Worm (Caenorhabditis elegans): ENCODE data around the gene ncx-6.
A peak's percentile ranks its signal among the peaks of the same experiment; 100 is the strongest.

Gene ncx-6

DNA sequence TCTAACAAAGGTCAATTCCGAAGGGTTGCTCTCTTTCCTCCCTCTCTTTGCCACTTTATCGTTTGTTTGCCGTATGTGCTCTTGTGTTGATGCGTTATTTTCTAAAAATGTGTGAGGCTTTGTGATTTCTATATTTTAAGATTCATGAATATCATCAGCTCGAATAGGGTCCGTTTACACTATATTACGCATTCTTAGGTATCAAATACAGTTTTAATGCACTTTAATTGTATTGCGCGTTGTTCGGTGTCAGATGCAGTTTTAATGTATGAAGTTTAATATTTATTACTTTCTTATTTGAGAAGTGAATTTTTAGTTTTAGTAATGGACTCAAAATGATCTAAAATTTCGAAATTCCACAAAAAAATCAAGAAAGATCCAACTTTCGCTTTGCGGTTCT is 17.3 kb downstream of the ncx-6 start, which contains the start of gene bud-31:
bud-31 (minus strand) TSS at position 101 of the 400 bp plus-strand sequence.
- TF ChIP-seq fos-1 (tag; optimal IDR thresholded peaks at IDR 0.05) = no peak
- TF ChIP-seq sma-3 (GFP tag; optimal IDR thresholded peaks at IDR 0.05) = no peak
- no peak for TF ChIP-seq sem-4 (tag; optimal IDR thresholded peaks at IDR 0.05)
- no peak for TF ChIP-seq R02D3.7 (tag; optimal IDR thresholded peaks at IDR 0.05)

DNA sequence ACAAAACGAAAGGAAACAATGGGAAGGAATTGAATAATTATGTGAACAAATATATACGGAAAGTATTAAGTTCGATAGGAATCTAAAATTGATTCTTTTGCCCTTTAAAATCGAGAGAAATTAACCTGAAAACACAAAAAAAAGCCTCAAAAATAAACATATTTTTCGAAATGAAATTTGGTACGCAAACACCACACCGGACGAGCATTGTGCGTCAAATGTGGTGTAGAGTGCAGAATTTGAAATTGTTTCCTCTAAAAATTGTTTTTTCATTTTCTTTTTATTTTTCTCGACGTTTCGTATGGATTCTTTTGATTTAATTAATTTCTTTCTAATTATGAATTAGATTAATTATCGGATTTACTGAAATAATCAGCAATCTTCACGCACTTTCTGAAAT is 18.4 kb downstream of the ncx-6 start:
- peak; percentile 21 for TF ChIP-seq gmeb-1 (tag; optimal IDR thresholded peaks at IDR 0.05)
- no peak for TF ChIP-seq nhr-77 (tag; optimal IDR thresholded peaks at IDR 0.05)
- no peak for TF ChIP-seq nhr-23 (tag; optimal IDR thresholded peaks at IDR 0.05)
- TF ChIP-seq unc-55 (GFP tag; optimal IDR thresholded peaks at IDR 0.05) = peak; percentile 65
- TF ChIP-seq lsy-2 (tag; optimal IDR thresholded peaks at IDR 0.05) = peak in 1 of 2 experiments; percentile 55
- peak; percentile 59 for TF ChIP-seq C34F6.9 (tag; optimal IDR thresholded peaks at IDR 0.05)
- no peak for TF ChIP-seq ZK546.5 (tag; optimal IDR thresholded peaks at IDR 0.05)

DNA sequence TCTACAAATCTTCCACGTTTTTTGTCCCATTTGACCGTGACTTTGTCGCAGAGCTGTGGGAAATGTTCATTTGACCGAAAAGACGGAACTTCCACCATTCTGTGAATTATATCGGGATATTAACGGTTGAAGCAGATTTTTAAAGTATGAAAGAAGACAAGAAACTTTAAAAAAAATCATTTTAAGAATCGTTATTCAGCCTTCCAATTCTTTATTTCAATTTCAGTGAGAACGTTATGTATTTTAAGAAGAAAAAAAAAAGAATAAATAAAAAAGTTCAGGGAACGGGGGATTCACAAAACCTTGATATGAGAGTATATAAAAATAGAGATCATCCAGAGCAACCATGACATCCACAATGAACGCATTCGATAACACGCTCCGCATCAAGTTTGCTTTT is 19.3 kb downstream of the ncx-6 start, which contains the start of gene set-3:
set-3 (minus strand) TSS at position 101 of the 400 bp plus-strand sequence.
- TF ChIP-seq aly-2 (tag; optimal IDR thresholded peaks at IDR 0.05) (no peak), nhr-23 (tag; optimal IDR thresholded peaks at IDR 0.05) (no peak), ama-1 (optimal IDR thresholded peaks at IDR 0.05) (no peak), nhr-77 (tag; optimal IDR thresholded peaks at IDR 0.05) (no peak), lin-39 (tag; optimal IDR thresholded peaks at IDR 0.05) (no peak), elt-3 (tag; optimal IDR thresholded peaks at IDR 0.05) (no peak), peb-1 (tag; optimal IDR thresholded peaks at IDR 0.05) (no peak), nhr-21 (tag; optimal IDR thresholded peaks at IDR 0.05) (no peak), nhr-25 (tag; optimal IDR thresholded peaks at IDR 0.05) (no peak), elt-1 (tag; optimal IDR thresholded peaks at IDR 0.05) (no peak)

DNA sequence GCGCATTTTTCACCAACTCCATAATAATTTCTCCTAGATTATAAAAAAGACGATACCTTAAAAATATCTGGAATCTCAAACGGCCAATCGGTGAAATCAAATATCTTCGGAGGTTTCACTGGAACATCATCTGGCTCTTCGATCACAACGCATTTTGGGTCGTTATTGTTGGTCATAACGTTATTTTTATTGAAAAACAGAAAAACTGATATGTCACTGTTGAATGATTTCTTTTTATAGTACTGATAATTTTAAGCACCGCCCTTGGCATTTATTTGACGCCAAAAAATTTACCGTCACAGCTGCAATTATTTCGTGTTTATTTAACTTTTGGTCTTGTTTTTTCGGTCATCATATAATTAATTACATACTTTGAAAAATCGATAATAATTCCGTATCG is 23.7 kb downstream of the ncx-6 start, which contains the start of gene best-5:
best-5 (minus strand) TSS at position 210 of the 400 bp plus-strand sequence.
- no peak for TF ChIP-seq C34F6.9 (tag; optimal IDR thresholded peaks at IDR 0.05)
- TF ChIP-seq sem-4 (tag; optimal IDR thresholded peaks at IDR 0.05) = no peak
- no peak for TF ChIP-seq nhr-6 (tag; optimal IDR thresholded peaks at IDR 0.05)
- TF ChIP-seq ZK546.5 (tag; optimal IDR thresholded peaks at IDR 0.05) = no peak
- no peak for TF ChIP-seq zag-1 (tag; optimal IDR thresholded peaks at IDR 0.05)
- no peak for TF ChIP-seq blmp-1 (tag; optimal IDR thresholded peaks at IDR 0.05; ENCODE audit: insufficient read depth)
- TF ChIP-seq lin-39 (tag; optimal IDR thresholded peaks at IDR 0.05) = no peak
- no peak for TF ChIP-seq gmeb-1 (tag; optimal IDR thresholded peaks at IDR 0.05)
- TF ChIP-seq dmd-4 (tag; optimal IDR thresholded peaks at IDR 0.05) = no peak
- TF ChIP-seq skn-1 (tag; optimal IDR thresholded peaks at IDR 0.05) = no peak
- no peak for TF ChIP-seq ztf-4 (tag; optimal IDR thresholded peaks at IDR 0.05)
- no peak for TF ChIP-seq unc-62 (GFP tag; optimal IDR thresholded peaks at IDR 0.05)
- no peak for TF ChIP-seq elt-3 (tag; optimal IDR thresholded peaks at IDR 0.05)
- TF ChIP-seq unc-55 (GFP tag; optimal IDR thresholded peaks at IDR 0.05) = no peak
- TF ChIP-seq ztf-1 (GFP tag; conservative IDR thresholded peaks at IDR 0.05) = no peak
- TF ChIP-seq Y55F3AM.14 (GFP tag; optimal IDR thresholded peaks at IDR 0.05) = no peak

DNA sequence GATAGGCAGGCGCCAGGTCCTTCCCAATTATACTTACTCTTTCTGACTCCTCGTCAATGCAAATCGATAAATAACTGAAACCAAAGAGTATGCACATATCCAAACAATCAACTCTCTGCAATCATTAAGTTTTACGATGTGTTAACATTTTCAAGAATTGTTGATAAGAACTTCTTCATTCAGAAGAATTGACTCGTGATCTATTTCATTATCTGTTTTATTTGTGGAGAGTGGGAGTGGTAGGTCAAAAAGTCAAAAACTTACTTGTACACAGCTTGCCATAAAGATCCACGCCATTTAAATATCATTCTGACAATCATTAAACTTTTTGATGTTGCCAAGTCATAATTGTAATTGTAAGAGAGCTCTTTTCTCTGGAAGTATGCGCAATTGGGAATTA is 24.4 kb downstream of the ncx-6 start:
- TF ChIP-seq gmeb-1 (tag; optimal IDR thresholded peaks at IDR 0.05) (peak; percentile 10), dmd-4 (tag; optimal IDR thresholded peaks at IDR 0.05) (no peak), sma-3 (GFP tag; optimal IDR thresholded peaks at IDR 0.05) (no peak), crh-2 (tag; optimal IDR thresholded peaks at IDR 0.05) (peak; percentile 15), fos-1 (tag; optimal IDR thresholded peaks at IDR 0.05) (peak; percentile 6)

DNA sequence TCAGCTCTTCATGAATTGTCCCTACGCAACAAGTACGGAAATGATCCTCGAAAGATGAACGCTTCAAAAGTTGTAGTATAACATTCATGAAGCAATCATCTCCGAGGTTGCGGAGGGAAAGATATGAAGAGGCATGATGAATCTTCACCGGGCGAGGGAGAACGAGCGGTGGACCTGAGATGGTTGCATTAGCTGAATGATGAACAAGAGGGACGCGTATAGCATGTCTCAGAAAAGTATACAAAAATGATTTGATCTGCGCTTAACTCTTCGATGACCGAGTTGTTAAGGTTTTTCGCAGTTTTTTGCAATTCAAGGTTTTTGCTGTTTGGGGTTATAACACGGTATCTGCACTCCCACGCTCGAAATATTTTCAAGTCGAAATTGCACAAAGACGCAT is 27.8 kb downstream of the ncx-6 start, which contains the start of gene C07A9.10:
C07A9.10 (minus strand) TSS at position 101 of the 400 bp plus-strand sequence.
- TF ChIP-seq nhr-237 (tag; optimal IDR thresholded peaks at IDR 0.05) (no peak), nhr-21 (tag; optimal IDR thresholded peaks at IDR 0.05) (no peak), alr-1 (tag; optimal IDR thresholded peaks at IDR 0.05) (no peak), unc-62 (GFP tag; optimal IDR thresholded peaks at IDR 0.05) (no peak), R02D3.7 (tag; optimal IDR thresholded peaks at IDR 0.05) (no peak), ztf-1 (GFP tag; conservative IDR thresholded peaks at IDR 0.05) (no peak), snpc-4 (tag; optimal IDR thresholded peaks at IDR 0.05) (no peak), mab-5 (tag; optimal IDR thresholded peaks at IDR 0.05) (no peak), C34F6.9 (tag; optimal IDR thresholded peaks at IDR 0.05) (no peak), mbf-1 (tag; optimal IDR thresholded peaks at IDR 0.05) (no peak), gmeb-1 (tag; optimal IDR thresholded peaks at IDR 0.05) (no peak)
